Fruit fly (Drosophila melanogaster) whole organism, embryonic: Measurements from ENCODE around the gene CG4313.
A peak's percentile ranks its signal among the peaks of the same experiment; 100 is the strongest.

Experiments used
- B-H1 ChIP-seq: fragments of 200-800 bp; sonication (Bioruptor generic); IDR thresholded peaks from 3 replicates; pipeline ENCODE4 v1.3.6; 2022; ENCODE audit warnings: missing biosample characterization, missing genetic modification characterization
- BtbVII ChIP-seq: fragments of 200-800 bp; sonication (Bioruptor generic); optimal IDR thresholded peaks from 3 replicates; lab custom pipeline; 2017; ENCODE audit warnings: missing biosample characterization, mild to moderate bottlenecking, missing genetic modification characterization
- CG10267 ChIP-seq: fragments of 200-800 bp; sonication (Bioruptor generic); optimal IDR thresholded peaks from 2 replicates; lab custom pipeline; 2018; ENCODE audit warnings: missing biosample characterization, mild to moderate bottlenecking, missing genetic modification characterization, moderate library complexity
- CG10274 ChIP-seq: fragments of 200-800 bp; sonication (Bioruptor generic); optimal IDR thresholded peaks from 3 replicates; lab custom pipeline; 2017; ENCODE audit warnings: missing biosample characterization, mild to moderate bottlenecking, missing genetic modification characterization
- CG10431 ChIP-seq: fragments of 200-800 bp; sonication (Bioruptor generic); optimal IDR thresholded peaks from 3 replicates; lab custom pipeline; 2018; ENCODE audit warnings: missing biosample characterization, mild to moderate bottlenecking, missing genetic modification characterization
- CG12659 ChIP-seq: fragments of 200-800 bp; sonication (Bioruptor generic); optimal IDR thresholded peaks from 3 replicates; lab custom pipeline; 2017; ENCODE audit warnings: mild to moderate bottlenecking, missing biosample characterization, missing genetic modification reagents, missing genetic modification characterization
- CG13296 ChIP-seq: fragments of 200-800 bp; sonication (Bioruptor generic); optimal IDR thresholded peaks from 3 replicates; lab custom pipeline; 2018; ENCODE audit warnings: missing biosample characterization, mild to moderate bottlenecking, missing genetic modification characterization
- CG14050 ChIP-seq: fragments of 200-800 bp; sonication (Bioruptor generic); IDR thresholded peaks from 3 replicates; pipeline ENCODE4 v1.3.6; 2022; ENCODE audit warnings: missing biosample characterization, missing genetic modification characterization
- CG2202 ChIP-seq: fragments of 200-800 bp; sonication (Bioruptor generic); optimal IDR thresholded peaks from 2 replicates; lab custom pipeline; 2018; ENCODE audit warnings: missing biosample characterization, mild to moderate bottlenecking, missing genetic modification characterization
- CG2712 ChIP-seq: fragments of 200-800 bp; optimal IDR thresholded peaks from 3 replicates; lab custom pipeline; 2019; ENCODE audit warnings: missing biosample characterization, mild to moderate bottlenecking, missing genetic modification characterization, moderate library complexity
- CG30020 ChIP-seq: fragments of 200-800 bp; optimal IDR thresholded peaks from 2 replicates; lab custom pipeline; 2019; ENCODE audit warnings: missing biosample characterization, mild to moderate bottlenecking, missing genetic modification characterization, moderate library complexity
- CG3407 ChIP-seq: fragments of 200-800 bp; sonication (Bioruptor generic); optimal IDR thresholded peaks from 2 replicates; lab custom pipeline; 2018; ENCODE audit warnings: missing biosample characterization, mild to moderate bottlenecking, missing genetic modification characterization
- CG34224 ChIP-seq: fragments of 200-800 bp; sonication (Bioruptor generic); IDR thresholded peaks from 3 replicates; pipeline ENCODE4 v1.3.6; 2022; ENCODE audit warnings: missing biosample characterization, missing genetic modification characterization; ENCODE audit not compliant: partially characterized antibody
- CG4360 ChIP-seq: fragments of 200-800 bp; sonication (Bioruptor generic); IDR thresholded peaks from 2 replicates; pipeline ENCODE4 v1.3.6; 2022; ENCODE audit warnings: missing biosample characterization, missing genetic modification characterization
- CG4730 ChIP-seq: fragments of 200-800 bp; sonication (Bioruptor generic); IDR thresholded peaks from 2 replicates; pipeline ENCODE4 v1.3.6; 2022; ENCODE audit warnings: missing biosample characterization, missing genetic modification characterization
- CG6683 ChIP-seq: fragments of 200-800 bp; sonication (Bioruptor generic); optimal IDR thresholded peaks from 2 replicates; lab custom pipeline; 2017; ENCODE audit warnings: missing biosample characterization, mild to moderate bottlenecking, missing genetic modification characterization, missing genetic modification reagents
- CG7987 ChIP-seq: fragments of 200-800 bp; sonication (Bioruptor generic); optimal IDR thresholded peaks from 2 replicates; lab custom pipeline; 2018; ENCODE audit warnings: missing biosample characterization, mild to moderate bottlenecking, missing genetic modification characterization, moderate library complexity
- CG9437 ChIP-seq: fragments of 200-800 bp; sonication (Bioruptor generic); optimal IDR thresholded peaks from 2 replicates; lab custom pipeline; 2018; ENCODE audit warnings: missing biosample characterization, mild to moderate bottlenecking, missing genetic modification characterization
- Camta ChIP-seq: fragments of 200-800 bp; sonication (Bioruptor generic); optimal IDR thresholded peaks from 2 replicates; lab custom pipeline; 2016; ENCODE audit warnings: missing biosample characterization, missing genetic modification characterization
- D19B ChIP-seq: fragments of 200-800 bp; sonication (Bioruptor generic); optimal IDR thresholded peaks from 2 replicates; lab custom pipeline; 2017; ENCODE audit warnings: missing biosample characterization, mild to moderate bottlenecking, missing genetic modification characterization
- Doc3 ChIP-seq: fragments of 200-800 bp; sonication (Bioruptor generic); IDR thresholded peaks from 3 replicates; pipeline ENCODE4 v1.3.6; 2022; ENCODE audit warnings: missing biosample characterization, missing genetic modification characterization; ENCODE audit not compliant: partially characterized antibody
- Dref ChIP-seq: fragments of 200-800 bp; sonication (Bioruptor generic); IDR thresholded peaks from 2 replicates; pipeline ENCODE4 v1.3.6; 2022; ENCODE audit warnings: missing biosample characterization, missing genetic modification characterization
- Ets97D ChIP-seq: fragments of 200-800 bp; sonication (Bioruptor generic); optimal IDR thresholded peaks from 3 replicates; lab custom pipeline; 2016; ENCODE audit warnings: missing biosample characterization, missing genetic modification characterization
- Fer2 ChIP-seq: fragments of 200-800 bp; sonication (Bioruptor generic); optimal IDR thresholded peaks from 2 replicates; lab custom pipeline; 2018; ENCODE audit warnings: missing biosample characterization, mild to moderate bottlenecking, missing genetic modification characterization, moderate library complexity
- H2.0 ChIP-seq: fragments of 200-800 bp; sonication (Bioruptor generic); IDR thresholded peaks from 2 replicates; pipeline ENCODE4 v1.3.6; 2022; ENCODE audit warnings: missing biosample characterization, missing genetic modification characterization
- Lhr ChIP-seq: fragments of 200-800 bp; sonication (Bioruptor generic); optimal IDR thresholded peaks from 3 replicates; lab custom pipeline; 2017; ENCODE audit warnings: mild to moderate bottlenecking, missing biosample characterization, missing genetic modification reagents, missing genetic modification characterization
- MTF-1 ChIP-seq: fragments of 200-800 bp; sonication (Bioruptor generic); optimal IDR thresholded peaks from 2 replicates; lab custom pipeline; 2018; ENCODE audit warnings: missing biosample characterization, mild to moderate bottlenecking, missing genetic modification characterization, borderline replicate concordance
- Max ChIP-seq: fragments of 200-800 bp; sonication (Bioruptor generic); optimal IDR thresholded peaks from 2 replicates; lab custom pipeline; 2016; ENCODE audit warnings: missing biosample characterization, mild to moderate bottlenecking, missing genetic modification characterization
- Neu2 ChIP-seq: fragments of 200-800 bp; sonication (Bioruptor generic); optimal IDR thresholded peaks from 3 replicates; lab custom pipeline; 2016; ENCODE audit warnings: missing biosample characterization, missing genetic modification characterization, borderline replicate concordance
- NfI ChIP-seq: fragments of 200-800 bp; sonication (Bioruptor generic); optimal IDR thresholded peaks from 3 replicates; lab custom pipeline; 2018; ENCODE audit warnings: missing biosample characterization, mild to moderate bottlenecking, missing genetic modification characterization, moderate library complexity
- Optix ChIP-seq: fragments of 200-800 bp; sonication (Bioruptor generic); IDR thresholded peaks from 3 replicates; pipeline ENCODE4 v1.3.6; 2022; ENCODE audit warnings: missing biosample characterization, missing genetic modification characterization
- Ravus ChIP-seq: fragments of 200-800 bp; sonication (Bioruptor generic); IDR thresholded peaks from 2 replicates; pipeline ENCODE4 v1.3.6; 2022; ENCODE audit warnings: missing biosample characterization, missing genetic modification characterization
- ato ChIP-seq: fragments of 200-800 bp; sonication (Bioruptor generic); IDR thresholded peaks from 2 replicates; pipeline ENCODE4 v1.3.6; 2022; ENCODE audit warnings: missing biosample characterization, missing genetic modification characterization; ENCODE audit not compliant: partially characterized antibody
- bbx ChIP-seq: fragments of 200-800 bp; sonication (Bioruptor generic); IDR thresholded peaks from 2 replicates; pipeline ENCODE4 v1.3.6; 2022; ENCODE audit warnings: missing biosample characterization, missing genetic modification characterization; ENCODE audit not compliant: partially characterized antibody
- dpn ChIP-seq, 2 experiments: fragments of 200-800 bp; sonication (Bioruptor generic); optimal IDR thresholded peaks; 3 replicates each; lab custom pipeline; 2016; ENCODE audit warnings: missing biosample characterization in 2 of 2, missing genetic modification characterization in 2 of 2
- fd102C ChIP-seq: fragments of 200-800 bp; sonication (Bioruptor generic); optimal IDR thresholded peaks from 2 replicates; lab custom pipeline; 2018; ENCODE audit warnings: missing biosample characterization, mild to moderate bottlenecking, missing genetic modification characterization, moderate library complexity
- jing ChIP-seq: fragments of 200-800 bp; sonication (Bioruptor generic); optimal IDR thresholded peaks from 2 replicates; lab custom pipeline; 2018; ENCODE audit warnings: missing biosample characterization, mild to moderate bottlenecking, missing genetic modification characterization
- lab ChIP-seq: fragments of 200-800 bp; sonication (Bioruptor generic); optimal IDR thresholded peaks from 3 replicates; lab custom pipeline; 2017; ENCODE audit warnings: missing biosample characterization, missing genetic modification characterization, mild to moderate bottlenecking, moderate library complexity, missing genetic modification reagents
- lbe ChIP-seq: fragments of 200-800 bp; sonication (Bioruptor generic); optimal IDR thresholded peaks from 2 replicates; lab custom pipeline; 2016; ENCODE audit warnings: missing biosample characterization, mild to moderate bottlenecking, missing genetic modification characterization
- otp ChIP-seq: fragments of 200-800 bp; sonication (Bioruptor generic); IDR thresholded peaks from 3 replicates; pipeline ENCODE4, ENCODE4 v1.3.6; 2022; ENCODE audit warnings: missing biosample characterization, missing genetic modification characterization
- peb ChIP-seq: fragments of 200-800 bp; sonication (Bioruptor generic); IDR thresholded peaks from 2 replicates; pipeline ENCODE4 v1.3.6; 2022; ENCODE audit warnings: missing biosample characterization, missing genetic modification characterization
- prd ChIP-seq, 3 experiments: fragments of >200 bp in 2 of 3; fragments of 200-800 bp in 1 of 3; sonication (Bioruptor generic) in 1 of 3; optimal IDR thresholded peaks in 2 of 3; IDR thresholded peaks in 1 of 3; 2 replicates in 2 of 3; 3 replicates in 1 of 3; pipeline versions ENCODE4 v1.3.6 to Lab custom; 2017 to 2022; ENCODE audit warnings: missing biosample characterization in 1 of 3, missing genetic modification characterization in 1 of 3
- run ChIP-seq: fragments of 200-800 bp; sonication (Bioruptor generic); optimal IDR thresholded peaks from 3 replicates; lab custom pipeline; 2018; ENCODE audit warnings: missing biosample characterization, mild to moderate bottlenecking, missing genetic modification characterization
- tgo ChIP-seq: fragments of 200-800 bp; sonication (Bioruptor generic); IDR thresholded peaks from 3 replicates; pipeline ENCODE4 v1.3.6; 2022; ENCODE audit warnings: missing biosample characterization, missing genetic modification characterization
- ttk ChIP-seq: fragments of 200-800 bp; sonication (Bioruptor generic); IDR thresholded peaks from 2 replicates; pipeline ENCODE4 v2.1.2; 2022; ENCODE audit warnings: missing biosample characterization, missing genetic modification characterization
- zen ChIP-seq: fragments of 200-800 bp; sonication (Bioruptor generic); optimal IDR thresholded peaks from 3 replicates; lab custom pipeline; 2018; ENCODE audit warnings: missing biosample characterization, mild to moderate bottlenecking, missing genetic modification characterization, moderate library complexity

Gene CG4313

DNA sequence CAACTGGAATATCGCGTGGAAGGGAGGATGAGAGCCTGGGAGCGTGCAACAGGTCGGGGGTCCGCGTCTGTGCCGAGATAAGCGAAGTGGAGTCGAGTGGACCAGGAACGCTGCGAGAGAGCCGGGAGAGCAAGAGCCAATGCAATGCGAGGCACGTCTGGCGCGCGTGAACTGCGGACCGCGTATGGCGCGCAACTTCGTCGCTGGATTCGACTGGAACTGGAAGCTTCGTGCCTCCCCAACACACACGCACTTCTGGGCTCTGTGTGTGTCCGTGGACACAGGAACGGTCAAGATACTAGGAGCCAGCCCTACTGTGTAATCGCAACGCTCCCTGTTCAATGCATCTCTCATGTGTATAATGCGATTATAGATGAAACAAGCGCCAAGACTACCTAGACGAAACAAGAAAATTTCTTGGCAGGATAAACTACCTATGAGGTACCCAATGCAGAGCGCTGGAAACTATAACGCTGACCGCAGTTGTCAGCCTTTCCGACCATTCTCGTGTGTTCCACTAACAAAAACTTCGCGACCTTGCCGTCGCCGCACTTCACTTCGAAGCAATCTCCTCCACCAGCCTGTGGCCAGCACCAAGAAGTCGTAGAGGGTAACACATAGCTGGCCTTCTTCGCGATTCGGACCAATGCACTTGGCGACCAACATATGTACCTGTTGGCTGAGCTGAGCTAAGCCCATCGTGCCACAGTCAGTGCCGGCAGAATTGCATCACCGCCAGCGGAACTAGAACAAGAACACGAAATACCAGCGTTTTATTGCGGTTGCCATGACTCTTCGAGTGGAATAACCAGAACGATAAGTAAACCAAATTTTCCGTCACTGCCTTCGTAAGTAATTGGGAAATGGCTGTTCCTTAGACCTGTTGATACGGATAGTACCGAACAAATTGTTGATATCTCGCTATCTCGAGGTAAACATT is 30.5 kb downstream of the CG4313 start, which contains the start of gene Rtca (continued):
- TF ChIP-seq Camta (GFP tag; lab: Kevin White, UChicago) (peak; percentile 17), Ets97D (no peak), run (tag; lab: Kevin White, UChicago) (no peak), Lhr (no peak), Fer2 (tag; lab: Kevin White, UChicago) (no peak), prd (optimal IDR thresholded peaks at IDR 0.05; lab: Kevin White, UChicago) (no peak), prd (GFP tag; IDR thresholded peaks at IDR 0.05; lab: Robert Waterston, UW) (peak; percentile 74), CG4360 (GFP tag; lab: Robert Waterston, UW) (0 out of 2 replicates have a peak, but pooled peaks have one; percentile 21), CG10267 (tag; lab: Kevin White, UChicago) (peak; percentile 44), Optix (GFP tag; lab: Robert Waterston, UW) (peak; percentile 65; the same call in 1 of the 3 replicates), ttk (GFP tag; lab: Robert Waterston, UW) (peak; percentile 34; the same call in 1 of the 2 replicates), dpn (GFP tag; optimal IDR thresholded peaks at IDR 0.05; lab: Kevin White, UChicago) (peak; percentile 66 to 74), Neu2 (GFP tag; lab: Kevin White, UChicago) (no peak), CG13296 (GFP tag; lab: Kevin White, UChicago) (peak; percentile 70), bbx (no peak), CG4730 (GFP tag; lab: Robert Waterston, UW) (no peak), fd102C (GFP tag; lab: Kevin White, UChicago) (no peak), CG12659 (GFP tag; lab: Kevin White, UChicago) (peak; percentile 80), lbe (GFP tag; lab: Kevin White, UChicago) (peak; percentile 35), CG7987 (GFP tag; lab: Kevin White, UChicago) (peak; percentile 82), jing (GFP tag; lab: Kevin White, UChicago) (peak; percentile 37), CG2202 (tag; lab: Kevin White, UChicago) (no peak), CG10274 (GFP tag; lab: Kevin White, UChicago) (peak; percentile 12), NfI (GFP tag; lab: Kevin White, UChicago) (peak; percentile 77), CG9437 (GFP tag; lab: Kevin White, UChicago) (peak; percentile 21), CG34224 (GFP tag; lab: Robert Waterston, UW) (0 out of 3 replicates have a peak, but pooled peaks have one; percentile 16), CG6683 (GFP tag; lab: Kevin White, UChicago) (peak; percentile 43), CG2712 (tag; lab: Kevin White, UChicago) (peak; percentile 53), ato (GFP tag; lab: Robert Waterston, UW) (no peak), Max (GFP tag; lab: Kevin White, UChicago) (peak; percentile 58), BtbVII (peak; percentile 72), CG14050 (GFP tag; lab: Robert Waterston, UW) (peak; percentile 53; the same call in 2 of the 3 replicates), tgo (peak; percentile 72), Ravus (GFP tag; lab: Robert Waterston, UW) (no peak), peb (GFP tag; lab: Robert Waterston, UW) (no peak), B-H1 (GFP tag; lab: Robert Waterston, UW) (peak; percentile 48; the same call in 1 of the 3 replicates), CG30020 (tag; lab: Kevin White, UChicago) (no peak), D19B (GFP tag; lab: Kevin White, UChicago) (peak; percentile 60), CG10431 (no peak), otp (GFP tag; lab: Robert Waterston, UW) (peak; percentile 51; the same call in 1 of the 3 replicates), Doc3 (GFP tag; lab: Robert Waterston, UW) (no peak), H2.0 (GFP tag; lab: Robert Waterston, UW) (peak; percentile 60), MTF-1 (GFP tag; lab: Kevin White, UChicago) (peak; percentile 12), CG3407 (GFP tag; lab: Kevin White, UChicago) (peak; percentile 39), zen (no peak), lab (GFP tag; lab: Kevin White, UChicago) (peak; percentile 89), Dref (no peak)
